Worm (Caenorhabditis elegans): ENCODE results near the gene fbxc-50.
A peak's percentile ranks its signal among the peaks of the same experiment; 100 is the strongest.

Gene fbxc-50

DNA sequence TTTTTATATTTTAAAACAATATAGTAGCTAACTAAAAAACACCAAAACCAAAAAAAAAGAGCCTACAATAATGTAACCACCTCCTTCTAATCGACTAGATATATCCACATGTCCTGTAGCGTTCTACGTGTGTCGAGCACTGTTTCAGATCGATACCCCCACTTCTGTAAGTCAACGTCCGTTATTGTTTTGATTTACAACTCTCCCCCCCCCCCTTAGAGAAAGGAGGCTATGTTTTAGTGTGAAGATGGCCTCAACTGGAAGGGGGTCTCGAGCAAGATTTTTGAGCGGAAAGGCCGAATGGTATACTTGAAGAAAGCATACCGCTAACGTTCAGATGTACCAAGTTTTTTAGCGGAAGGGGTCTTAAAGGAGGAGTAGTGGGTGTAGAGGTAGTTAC, 29.8 kb upstream of the fbxc-50 start, which contains the start of gene F02E11.4:
Gene F02E11.4 (minus strand): TSS at position 101 of the 400 bp plus-strand sequence.
- TF ChIP-seq ceh-13 (GFP tag; optimal IDR thresholded peaks at IDR 0.05) (no peak), ceh-36 (tag; optimal IDR thresholded peaks at IDR 0.05) (no peak), F13C5.2 (tag; optimal IDR thresholded peaks at IDR 0.05) (no peak), aly-1 (tag; optimal IDR thresholded peaks at IDR 0.05) (no peak), tbx-11 (GFP tag; IDR thresholded peaks at IDR 0.05) (no peak), sea-1 (GFP tag; conservative IDR thresholded peaks at IDR 0.05) (no peak), hmg-4 (GFP tag; optimal IDR thresholded peaks at IDR 0.05) (no peak)

DNA sequence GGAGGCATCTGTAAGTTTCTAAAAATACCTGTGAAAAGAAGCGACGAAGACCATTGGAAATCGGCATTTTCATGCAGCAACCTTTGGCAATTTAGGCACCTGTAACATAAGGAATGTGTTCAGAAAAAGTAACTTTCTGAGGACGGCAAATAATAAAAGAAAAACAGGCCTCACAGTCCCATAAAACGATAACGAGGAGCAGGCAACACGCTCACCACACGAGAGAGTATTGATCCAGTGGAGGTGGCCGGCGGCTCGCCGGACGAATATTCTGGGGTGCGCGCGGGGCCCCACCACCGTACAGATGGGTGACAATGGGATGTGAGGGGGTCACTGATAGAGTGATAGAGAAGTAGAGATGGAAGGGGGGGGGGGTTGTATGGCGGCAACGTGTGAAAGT, 27.0 kb upstream of the fbxc-50 start, which contains the start of gene F02E11.3:
Gene F02E11.3 (minus strand): TSS at position 101 of the 400 bp plus-strand sequence.
- TF ChIP-seq flt-1 (GFP tag; IDR thresholded peaks at IDR 0.05) (no peak), ets-7 (tag; optimal IDR thresholded peaks at IDR 0.05) (no peak), sea-1 (GFP tag; conservative IDR thresholded peaks at IDR 0.05) (no peak), tbx-11 (GFP tag; IDR thresholded peaks at IDR 0.05) (no peak)

DNA sequence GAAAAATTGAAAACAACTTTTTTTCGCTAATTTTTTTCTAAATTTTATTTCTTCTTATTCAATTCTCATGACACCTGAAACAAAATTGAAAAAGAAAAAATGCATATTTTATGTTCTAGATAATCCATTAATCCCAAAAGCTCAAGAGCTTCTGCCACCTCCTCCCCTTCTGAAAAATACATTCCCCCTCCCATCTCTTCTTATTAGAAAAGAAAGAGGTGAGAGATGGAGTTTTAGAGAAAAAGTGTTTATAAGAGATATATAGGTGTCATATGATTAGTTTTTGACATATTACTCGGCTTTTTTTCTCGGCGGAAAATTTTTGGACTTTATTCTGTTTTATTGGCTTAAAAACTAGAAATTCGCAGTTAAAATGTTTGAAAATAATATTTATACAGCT, 22.7 kb upstream of the fbxc-50 start:
- TF ChIP-seq hmbx-1 (tag; optimal IDR thresholded peaks at IDR 0.05) (no peak), tra-4 (tag; optimal IDR thresholded peaks at IDR 0.05) (no peak), ama-1 (optimal IDR thresholded peaks at IDR 0.05) (no peak), aly-1 (tag; optimal IDR thresholded peaks at IDR 0.05) (no peak), hmg-4 (GFP tag; optimal IDR thresholded peaks at IDR 0.05) (no peak), tbx-37 (GFP tag; conservative IDR thresholded peaks at IDR 0.05) (no peak), scrt-1 (GFP tag; IDR thresholded peaks at IDR 0.05) (no peak), flt-1 (GFP tag; IDR thresholded peaks at IDR 0.05) (no peak), ceh-13 (GFP tag; optimal IDR thresholded peaks at IDR 0.05) (no peak), F13C5.2 (tag; optimal IDR thresholded peaks at IDR 0.05) (no peak), ets-7 (tag; optimal IDR thresholded peaks at IDR 0.05) (no peak), tbx-11 (GFP tag; IDR thresholded peaks at IDR 0.05) (no peak), ceh-36 (tag; optimal IDR thresholded peaks at IDR 0.05) (no peak), sea-1 (GFP tag; conservative IDR thresholded peaks at IDR 0.05) (no peak), hnd-1 (tag; optimal IDR thresholded peaks at IDR 0.05) (no peak), pes-1 (GFP tag; IDR thresholded peaks at IDR 0.05) (no peak), B0310.2 (tag; optimal IDR thresholded peaks at IDR 0.05) (no peak)

DNA sequence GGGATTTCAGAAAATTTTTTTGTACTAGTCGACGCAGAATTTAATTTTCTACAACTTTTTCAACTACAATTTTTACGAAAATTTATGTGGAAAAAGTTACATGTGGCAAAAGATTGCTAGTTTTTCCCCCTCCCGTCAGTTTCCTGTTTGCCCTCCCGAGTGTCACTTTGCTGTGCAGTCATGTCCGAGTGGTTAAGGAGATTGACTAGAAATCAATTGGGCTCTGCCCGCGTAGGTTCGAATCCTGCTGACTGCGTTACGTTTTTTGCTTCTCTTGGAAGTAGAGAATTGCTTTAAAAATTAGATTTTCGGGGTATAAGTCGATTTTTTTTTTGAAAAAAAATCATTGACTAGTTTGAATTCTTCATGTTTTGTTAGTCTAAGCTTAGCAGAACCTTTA, 19.9 kb upstream of the fbxc-50 start:
- TF ChIP-seq ceh-13 (GFP tag; optimal IDR thresholded peaks at IDR 0.05): peak; percentile 49
- TF ChIP-seq hmg-4 (GFP tag; optimal IDR thresholded peaks at IDR 0.05): no peak
- TF ChIP-seq ets-7 (tag; optimal IDR thresholded peaks at IDR 0.05): no peak
- peak; percentile 82 for TF ChIP-seq pes-1 (GFP tag; IDR thresholded peaks at IDR 0.05)
- 0 out of 2 replicates have a peak, but pooled peaks have one; percentile 19 for TF ChIP-seq scrt-1 (GFP tag; IDR thresholded peaks at IDR 0.05)
- no peak for TF ChIP-seq ama-1 (optimal IDR thresholded peaks at IDR 0.05)
- TF ChIP-seq aly-1 (tag; optimal IDR thresholded peaks at IDR 0.05): no peak
- TF ChIP-seq hmbx-1 (tag; optimal IDR thresholded peaks at IDR 0.05): no peak
- TF ChIP-seq flt-1 (GFP tag; IDR thresholded peaks at IDR 0.05): peak; percentile 60; the same call in 1 of the 2 replicates
- TF ChIP-seq tbx-11 (GFP tag; IDR thresholded peaks at IDR 0.05): peak; percentile 58
- TF ChIP-seq tbx-37 (GFP tag; conservative IDR thresholded peaks at IDR 0.05): no peak
- peak; percentile 1 for TF ChIP-seq hnd-1 (tag; optimal IDR thresholded peaks at IDR 0.05)

DNA sequence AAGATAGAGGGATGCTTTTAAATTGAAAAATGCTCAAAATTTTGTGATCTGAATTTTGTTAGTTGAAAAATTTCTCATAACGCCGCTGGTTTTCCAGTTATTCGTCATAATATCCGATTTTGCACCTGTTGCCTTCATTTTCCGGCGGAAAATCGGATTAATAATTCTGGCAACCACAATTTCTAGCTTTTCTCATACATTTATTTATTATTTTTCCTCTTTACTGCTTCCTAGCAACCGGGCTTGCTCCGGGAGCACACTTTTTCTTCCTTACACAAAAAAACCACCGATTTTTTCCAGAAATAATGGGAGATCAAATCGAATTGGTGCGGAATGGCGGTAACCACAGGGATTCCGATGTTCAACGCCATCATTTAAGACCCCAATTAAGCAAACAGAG, 19.4 kb upstream of the fbxc-50 start, which contains the start of gene F02E11.7:
Gene F02E11.7 (plus strand): TSS at position 301 of the 400 bp plus-strand sequence.
- TF ChIP-seq ceh-36 (tag; optimal IDR thresholded peaks at IDR 0.05) (no peak), ama-1 (optimal IDR thresholded peaks at IDR 0.05) (no peak)

DNA sequence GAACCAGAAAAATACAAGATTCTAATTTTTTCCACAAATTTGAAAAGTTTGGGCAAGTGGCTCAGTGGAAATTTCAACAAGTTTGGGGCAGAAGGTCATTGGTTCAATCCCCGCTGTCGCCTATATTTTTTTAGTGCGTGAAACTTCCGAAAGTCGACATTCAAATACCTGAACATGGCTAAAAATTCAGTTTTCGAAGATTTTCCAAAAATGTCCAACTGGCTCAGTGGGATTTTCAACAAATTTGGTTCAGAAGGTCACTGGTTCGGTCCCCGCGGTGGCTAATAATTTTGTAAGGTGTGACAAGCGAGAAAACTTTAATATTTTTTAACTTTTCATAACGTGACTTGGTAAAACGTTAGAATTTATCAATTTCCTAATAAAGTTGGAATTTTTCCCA, 16.8 kb upstream of the fbxc-50 start:
- no peak for TF ChIP-seq tbx-37 (GFP tag; conservative IDR thresholded peaks at IDR 0.05)
- no peak for TF ChIP-seq tbx-11 (GFP tag; IDR thresholded peaks at IDR 0.05)
- no peak for TF ChIP-seq ets-7 (tag; optimal IDR thresholded peaks at IDR 0.05)
- TF ChIP-seq hnd-1 (tag; optimal IDR thresholded peaks at IDR 0.05): no peak
- TF ChIP-seq B0310.2 (tag; optimal IDR thresholded peaks at IDR 0.05): no peak
- TF ChIP-seq F13C5.2 (tag; optimal IDR thresholded peaks at IDR 0.05): no peak
- TF ChIP-seq hmbx-1 (tag; optimal IDR thresholded peaks at IDR 0.05): no peak
- no peak for TF ChIP-seq ama-1 (optimal IDR thresholded peaks at IDR 0.05)
- TF ChIP-seq aly-1 (tag; optimal IDR thresholded peaks at IDR 0.05): no peak
- TF ChIP-seq flt-1 (GFP tag; IDR thresholded peaks at IDR 0.05): no peak
- TF ChIP-seq hmg-4 (GFP tag; optimal IDR thresholded peaks at IDR 0.05): no peak
- no peak for TF ChIP-seq ceh-13 (GFP tag; optimal IDR thresholded peaks at IDR 0.05)
- no peak for TF ChIP-seq sea-1 (GFP tag; conservative IDR thresholded peaks at IDR 0.05)
- no peak for TF ChIP-seq tra-4 (tag; optimal IDR thresholded peaks at IDR 0.05)
- TF ChIP-seq scrt-1 (GFP tag; IDR thresholded peaks at IDR 0.05): no peak

DNA sequence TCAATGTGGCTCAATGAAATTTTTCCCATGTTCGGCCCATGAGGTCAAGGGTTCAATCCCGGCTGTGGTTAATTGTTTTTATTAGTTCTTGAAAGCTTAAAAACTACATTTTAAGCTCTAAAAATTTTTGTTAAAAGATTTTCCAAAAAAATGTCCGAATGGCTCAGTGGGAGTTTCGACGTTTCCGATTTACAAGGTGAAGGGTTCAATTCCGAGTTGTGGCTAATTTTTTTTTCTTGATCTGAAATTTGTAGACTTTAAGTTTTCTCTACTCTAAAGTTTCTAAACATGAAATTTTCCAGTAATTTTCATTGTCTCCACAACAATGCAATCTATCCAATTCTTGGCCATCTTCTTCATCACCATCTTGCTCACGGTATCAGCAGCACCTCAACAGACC, 14.6 kb upstream of the fbxc-50 start, which contains the start of gene F02E11.2:
Gene F02E11.2 (plus strand): TSS at position 301 of the 400 bp plus-strand sequence.
- TF ChIP-seq hnd-1 (tag; optimal IDR thresholded peaks at IDR 0.05) (no peak), tbx-11 (GFP tag; IDR thresholded peaks at IDR 0.05) (no peak), hmg-4 (GFP tag; optimal IDR thresholded peaks at IDR 0.05) (no peak)

DNA sequence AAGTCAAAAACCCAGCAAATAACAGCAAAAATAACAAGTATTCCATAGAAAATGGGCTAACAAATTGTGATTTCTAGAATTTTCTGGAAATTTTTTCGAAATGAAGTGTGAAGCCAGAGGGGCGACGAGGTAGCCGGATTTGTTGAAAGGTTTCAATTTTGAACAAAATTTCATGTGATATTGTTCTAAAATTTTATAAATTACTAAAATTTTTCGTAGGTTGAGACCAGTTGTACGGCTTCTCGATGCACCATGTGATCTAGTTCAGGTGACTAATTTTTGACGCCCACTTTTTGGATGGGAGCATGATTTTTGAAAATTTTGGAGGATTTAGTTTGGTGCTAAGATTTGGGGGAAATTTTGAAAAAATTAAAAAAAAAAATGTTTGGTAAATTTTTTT, 11.3 kb upstream of the fbxc-50 start, which contains the start of gene gcy-19:
Gene gcy-19 (minus strand): TSS at position 101 of the 400 bp plus-strand sequence.
- no peak for TF ChIP-seq hnd-1 (tag; optimal IDR thresholded peaks at IDR 0.05)
- no peak for TF ChIP-seq B0310.2 (tag; optimal IDR thresholded peaks at IDR 0.05)

DNA sequence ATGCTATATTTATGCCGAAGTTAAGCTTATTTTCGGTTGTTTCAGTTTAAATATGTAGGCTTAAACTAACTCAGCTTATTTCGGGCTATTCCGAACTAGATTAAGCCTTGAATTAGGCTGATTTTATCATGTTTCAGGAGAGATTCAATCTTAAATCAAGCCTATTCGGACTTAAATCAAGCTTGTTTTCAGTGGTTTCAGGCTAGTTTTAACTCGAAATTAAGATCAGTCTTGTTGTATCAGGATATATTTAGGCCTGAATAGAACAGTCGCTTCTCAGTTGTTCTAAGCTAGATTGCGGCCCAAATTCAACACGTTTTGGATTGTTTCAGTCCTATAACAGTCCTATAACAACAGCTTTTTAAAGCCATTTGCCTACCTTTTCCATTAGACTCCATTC, 3.9 kb upstream of the fbxc-50 start:
- TF ChIP-seq hmbx-1 (tag; optimal IDR thresholded peaks at IDR 0.05) (no peak), B0310.2 (tag; optimal IDR thresholded peaks at IDR 0.05) (no peak), aly-1 (tag; optimal IDR thresholded peaks at IDR 0.05) (no peak), ceh-13 (GFP tag; optimal IDR thresholded peaks at IDR 0.05) (no peak), tra-4 (tag; optimal IDR thresholded peaks at IDR 0.05) (no peak), sea-1 (GFP tag; conservative IDR thresholded peaks at IDR 0.05) (no peak), hmg-4 (GFP tag; optimal IDR thresholded peaks at IDR 0.05) (no peak), ama-1 (optimal IDR thresholded peaks at IDR 0.05) (no peak), hnd-1 (tag; optimal IDR thresholded peaks at IDR 0.05) (no peak), flt-1 (GFP tag; IDR thresholded peaks at IDR 0.05) (no peak), ets-7 (tag; optimal IDR thresholded peaks at IDR 0.05) (no peak), pes-1 (GFP tag; IDR thresholded peaks at IDR 0.05) (no peak), scrt-1 (GFP tag; IDR thresholded peaks at IDR 0.05) (no peak), tbx-37 (GFP tag; conservative IDR thresholded peaks at IDR 0.05) (no peak), tbx-11 (GFP tag; IDR thresholded peaks at IDR 0.05) (no peak)
